Fruit fly (Drosophila melanogaster): ENCODE results near the gene CG7368.

CG7368 gene

DNA sequence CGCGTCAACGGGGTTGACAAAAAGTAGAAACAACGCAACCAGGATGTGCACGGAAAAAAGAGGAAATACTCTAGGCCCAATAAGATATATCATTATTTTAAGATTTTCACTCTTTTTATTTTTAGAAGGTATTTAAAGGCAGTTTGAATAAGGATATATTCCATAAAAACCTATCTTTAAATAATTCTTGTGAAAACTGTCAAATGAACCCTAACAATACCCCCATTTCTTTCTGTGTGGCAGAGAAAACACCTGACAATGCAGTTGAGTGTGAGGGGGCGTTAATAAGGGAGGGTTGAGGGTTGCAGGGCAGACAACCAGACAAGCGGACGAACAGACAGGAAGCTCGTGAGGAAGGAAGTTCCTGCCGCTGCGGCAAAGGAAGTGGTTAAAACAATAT is 45.1 kb upstream of the CG7368 start (continued):
- TF ChIP-seq nom (GFP tag; optimal IDR thresholded peaks at IDR 0.05) (peak; percentile 8), gt (GFP tag; IDR thresholded peaks at IDR 0.05) (no peak), Optix (GFP tag; IDR thresholded peaks at IDR 0.05) (no peak), CG4617 (GFP tag; optimal IDR thresholded peaks at IDR 0.05; ENCODE audit: borderline replicate concordance) (no peak), Nf-YA (GFP tag; IDR thresholded peaks at IDR 0.05) (no peak; the same call in 1 of the 2 replicates), peb (GFP tag; IDR thresholded peaks at IDR 0.05) (no peak), nau (GFP tag; optimal IDR thresholded peaks at IDR 0.05) (no peak), Atf6 (GFP tag; IDR thresholded peaks at IDR 0.05) (no peak), klu (GFP tag; IDR thresholded peaks at IDR 0.05) (no peak), Xrp1 (GFP tag; IDR thresholded peaks at IDR 0.05) (peak; percentile 82), CG9797 (GFP tag; optimal IDR thresholded peaks at IDR 0.05) (no peak), pho (GFP tag; optimal IDR thresholded peaks at IDR 0.05) (no peak), CG2875 (GFP tag; optimal IDR thresholded peaks at IDR 0.05) (no peak), pnt (GFP tag; optimal IDR thresholded peaks at IDR 0.05) (peak; percentile 10), toy (GFP tag; IDR thresholded peaks at IDR 0.05) (no peak), NC2β (GFP tag; optimal IDR thresholded peaks at IDR 0.05) (peak; percentile 29), jing (GFP tag; optimal IDR thresholded peaks at IDR 0.05) (no peak), chm (GFP tag; IDR thresholded peaks at IDR 0.05) (no peak), ham (GFP tag; IDR thresholded peaks at IDR 0.05) (no peak), Fer3 (tag; optimal IDR thresholded peaks at IDR 0.05) (no peak), CG17568 (GFP tag; optimal IDR thresholded peaks at IDR 0.05) (no peak), CG7372 (GFP tag; IDR thresholded peaks at IDR 0.05) (0 out of 2 replicates have a peak, but pooled peaks have one; percentile 12), CG10147 (GFP tag; optimal IDR thresholded peaks at IDR 0.05) (peak; percentile 17), YL-1 (GFP tag; optimal IDR thresholded peaks at IDR 0.05) (no peak), CG4328 (GFP tag; optimal IDR thresholded peaks at IDR 0.05) (no peak), dmrt99B (tag; optimal IDR thresholded peaks at IDR 0.05) (peak; percentile 60), Eip74EF (GFP tag; optimal IDR thresholded peaks at IDR 0.05) (no peak), CG10321 (GFP tag; IDR thresholded peaks at IDR 0.05) (no peak), CG4730 (GFP tag; IDR thresholded peaks at IDR 0.05) (no peak), Dfd (GFP tag; optimal IDR thresholded peaks at IDR 0.05) (no peak), zfh2 (GFP tag; optimal IDR thresholded peaks at IDR 0.05) (no peak), repo (GFP tag; optimal IDR thresholded peaks at IDR 0.05) (no peak), inv (GFP tag; IDR thresholded peaks at IDR 0.05; ENCODE audit: partially characterized antibody) (no peak), Dip2 (GFP tag; IDR thresholded peaks at IDR 0.05) (no peak), Atf3 (GFP tag; optimal IDR thresholded peaks at IDR 0.05) (no peak), CG17359 (tag; optimal IDR thresholded peaks at IDR 0.05) (peak; percentile 50), CG4360 (GFP tag; IDR thresholded peaks at IDR 0.05) (no peak), NC2α (GFP tag; optimal IDR thresholded peaks at IDR 0.05) (no peak), CG15514 (GFP tag; optimal IDR thresholded peaks at IDR 0.05) (no peak), danr (GFP tag; IDR thresholded peaks at IDR 0.05) (no peak), CG13894 (tag; optimal IDR thresholded peaks at IDR 0.05) (no peak), sna (GFP tag; IDR thresholded peaks at IDR 0.05; ENCODE audit: partially characterized antibody) (no peak), Doc2 (GFP tag; IDR thresholded peaks at IDR 0.05) (no peak), CG8944 (GFP tag; optimal IDR thresholded peaks at IDR 0.05) (no peak), CG32767 (GFP tag; IDR thresholded peaks at IDR 0.05) (0 out of 2 replicates have a peak, but pooled peaks have one; percentile 35), ftz-f1 (GFP tag; optimal IDR thresholded peaks at IDR 0.05) (no peak), CG16779 (GFP tag; IDR thresholded peaks at IDR 0.05) (no peak), lab (GFP tag; optimal IDR thresholded peaks at IDR 0.05) (peak; percentile 16), Jarid2 (GFP tag; optimal IDR thresholded peaks at IDR 0.05) (no peak), dan (GFP tag; IDR thresholded peaks at IDR 0.05) (no peak), CG33213 (GFP tag; optimal IDR thresholded peaks at IDR 0.05) (no peak), Asciz (GFP tag; optimal IDR thresholded peaks at IDR 0.05) (no peak)

All from whole organism, embryonic.